Fruit fly (Drosophila melanogaster): ENCODE data around the gene mud.

Gene mud

dm6 chrX:14211250-14211944 is 36.1 kb upstream of the mud start:
- no peak; the same call in 1 of the 2 replicates for TF ChIP-seq Ets98B (GFP tag; IDR thresholded peaks at IDR 0.05)
- no peak for TF ChIP-seq CG32121 (GFP tag; IDR thresholded peaks at IDR 0.05)
- TF ChIP-seq Pif1B (GFP tag; optimal IDR thresholded peaks at IDR 0.05), result peak; percentile 49
- peak; percentile 30; the same call in 2 of the 3 replicates for TF ChIP-seq CG4496 (GFP tag; IDR thresholded peaks at IDR 0.05)
- TF ChIP-seq fd96Ca (GFP tag; IDR thresholded peaks at IDR 0.05), result no peak
- TF ChIP-seq CG14655 (GFP tag; optimal IDR thresholded peaks at IDR 0.05), result peak; percentile 65
- 0 out of 2 replicates have a peak, but pooled peaks have one; percentile 32 for TF ChIP-seq CG12605 (GFP tag; IDR thresholded peaks at IDR 0.05)
- peak; percentile 45 for TF ChIP-seq Pif1A (GFP tag; optimal IDR thresholded peaks at IDR 0.05)
- peak; percentile 36 for TF ChIP-seq CG34367 (tag; optimal IDR thresholded peaks at IDR 0.05)
- TF ChIP-seq D1 (tag; optimal IDR thresholded peaks at IDR 0.05), result no peak
- peak; percentile 43 for TF ChIP-seq CG8159 (tag; optimal IDR thresholded peaks at IDR 0.05)
- peak; percentile 32 for TF ChIP-seq EcR (GFP tag; optimal IDR thresholded peaks at IDR 0.05)
- peak; percentile 48 for TF ChIP-seq CG8301 (tag; optimal IDR thresholded peaks at IDR 0.05)
- TF ChIP-seq CG9948 (tag; optimal IDR thresholded peaks at IDR 0.05), result peak; percentile 48
- TF ChIP-seq CG15710 (tag; optimal IDR thresholded peaks at IDR 0.05), result peak; percentile 9
- TF ChIP-seq CG10348 (GFP tag; IDR thresholded peaks at IDR 0.05), result no peak

dm6 chrX:14212147-14212792 is 35.3 kb upstream of the mud start:
- TF ChIP-seq CG10348 (GFP tag; IDR thresholded peaks at IDR 0.05) (no peak), Pif1B (GFP tag; optimal IDR thresholded peaks at IDR 0.05) (no peak), CG9948 (tag; optimal IDR thresholded peaks at IDR 0.05) (no peak), CG32121 (GFP tag; IDR thresholded peaks at IDR 0.05) (no peak), CG12605 (GFP tag; IDR thresholded peaks at IDR 0.05) (0 out of 2 replicates have a peak, but pooled peaks have one; percentile 17), Ets98B (GFP tag; IDR thresholded peaks at IDR 0.05) (peak; percentile 9; the same call in 1 of the 2 replicates), CG8159 (tag; optimal IDR thresholded peaks at IDR 0.05) (no peak), D1 (tag; optimal IDR thresholded peaks at IDR 0.05) (no peak), EcR (GFP tag; optimal IDR thresholded peaks at IDR 0.05) (peak; percentile 54), rn (GFP tag; IDR thresholded peaks at IDR 0.05) (no peak), gl (tag; optimal IDR thresholded peaks at IDR 0.05) (no peak), Pif1A (GFP tag; optimal IDR thresholded peaks at IDR 0.05) (no peak), CG13204 (GFP tag; optimal IDR thresholded peaks at IDR 0.05) (peak; percentile 21)

dm6 chrX:14213509-14214154 is 33.9 kb upstream of the mud start:
- peak; percentile 10 for TF ChIP-seq CG9948 (tag; optimal IDR thresholded peaks at IDR 0.05)
- peak; percentile 44 for TF ChIP-seq CG8301 (tag; optimal IDR thresholded peaks at IDR 0.05)
- TF ChIP-seq rn (GFP tag; IDR thresholded peaks at IDR 0.05), result no peak
- peak; percentile 54; the same call in 1 of the 3 replicates for TF ChIP-seq fd96Ca (GFP tag; IDR thresholded peaks at IDR 0.05)
- TF ChIP-seq Ets98B (GFP tag; IDR thresholded peaks at IDR 0.05), result peak; percentile 46
- TF ChIP-seq CG12605 (GFP tag; IDR thresholded peaks at IDR 0.05), result 0 out of 2 replicates have a peak, but pooled peaks have one; percentile 30
- TF ChIP-seq Snoo (tag; optimal IDR thresholded peaks at IDR 0.05), result no peak
- peak; percentile 15 for TF ChIP-seq CG17806 (tag; optimal IDR thresholded peaks at IDR 0.05)
- peak; percentile 60 for TF ChIP-seq CG14655 (GFP tag; optimal IDR thresholded peaks at IDR 0.05)
- no peak for TF ChIP-seq CG13204 (GFP tag; optimal IDR thresholded peaks at IDR 0.05)
- TF ChIP-seq Pif1A (GFP tag; optimal IDR thresholded peaks at IDR 0.05), result peak; percentile 41
- peak; percentile 17 for TF ChIP-seq CG15710 (tag; optimal IDR thresholded peaks at IDR 0.05)
- TF ChIP-seq CG4496 (GFP tag; IDR thresholded peaks at IDR 0.05), result peak; percentile 43; the same call in 1 of the 3 replicates

dm6 chrX:14214505-14215449 is 32.8 kb upstream of the mud start:
- TF ChIP-seq CG34367 (tag; optimal IDR thresholded peaks at IDR 0.05) (peak; percentile 64), CG8159 (tag; optimal IDR thresholded peaks at IDR 0.05) (peak; percentile 79), CG14655 (GFP tag; optimal IDR thresholded peaks at IDR 0.05) (peak; percentile 93), CG32121 (GFP tag; IDR thresholded peaks at IDR 0.05) (peak; percentile 83), CG13204 (GFP tag; optimal IDR thresholded peaks at IDR 0.05) (peak; percentile 24), CG12605 (GFP tag; IDR thresholded peaks at IDR 0.05) (peak; percentile 81), Ets98B (GFP tag; IDR thresholded peaks at IDR 0.05) (peak; percentile 74), Pif1B (GFP tag; optimal IDR thresholded peaks at IDR 0.05) (peak; percentile 46), EcR (GFP tag; optimal IDR thresholded peaks at IDR 0.05) (peak; percentile 6), Snoo (tag; optimal IDR thresholded peaks at IDR 0.05) (peak; percentile 22), rn (GFP tag; IDR thresholded peaks at IDR 0.05) (peak; percentile 43; the same call in 1 of the 2 replicates), Pif1A (GFP tag; optimal IDR thresholded peaks at IDR 0.05) (peak; percentile 48), CG15710 (tag; optimal IDR thresholded peaks at IDR 0.05) (peak; percentile 68), CG17806 (tag; optimal IDR thresholded peaks at IDR 0.05) (peak; percentile 76), fd96Ca (GFP tag; IDR thresholded peaks at IDR 0.05) (peak; percentile 57), CG10348 (GFP tag; IDR thresholded peaks at IDR 0.05) (peak; percentile 41; the same call in 1 of the 2 replicates), D1 (tag; optimal IDR thresholded peaks at IDR 0.05) (no peak), CG4496 (GFP tag; IDR thresholded peaks at IDR 0.05) (peak; percentile 90), gl (tag; optimal IDR thresholded peaks at IDR 0.05) (peak; percentile 13), CG9948 (tag; optimal IDR thresholded peaks at IDR 0.05) (peak; percentile 86), CG8301 (tag; optimal IDR thresholded peaks at IDR 0.05) (peak; percentile 88)

Measured in whole organism, pupa.